Fruit fly (Drosophila melanogaster): Measurements from ENCODE around the gene Scp2.

dm6 chr3R:16571215-16571614 lies 12.2 kb downstream of the Scp2 start, which contains the start of gene CG14891:
- TF ChIP-seq psq (optimal IDR thresholded peaks at IDR 0.05): no peak
- no peak for TF ChIP-seq h (optimal IDR thresholded peaks at IDR 0.05)
- TF ChIP-seq ttk (optimal IDR thresholded peaks at IDR 0.05): no peak
- TF ChIP-seq Myc (optimal IDR thresholded peaks at IDR 0.05): no peak
- no peak for TF ChIP-seq insv (optimal IDR thresholded peaks at IDR 0.05)

Data from Kc167 (cell line).